Fruit fly (Drosophila melanogaster) S2 (cell line): ENCODE data around the gene CG13712.

ENCODE experiments used
- CG8478 ChIP-seq: fragments of >200 bp; optimal IDR thresholded peaks from 2 replicates; lab custom pipeline; 2018
- CTCF ChIP-seq, 2 experiments: fragments of >200 bp; optimal IDR thresholded peaks; 2 replicates each; lab custom pipeline; 2018

The CG13712 gene

DNA sequence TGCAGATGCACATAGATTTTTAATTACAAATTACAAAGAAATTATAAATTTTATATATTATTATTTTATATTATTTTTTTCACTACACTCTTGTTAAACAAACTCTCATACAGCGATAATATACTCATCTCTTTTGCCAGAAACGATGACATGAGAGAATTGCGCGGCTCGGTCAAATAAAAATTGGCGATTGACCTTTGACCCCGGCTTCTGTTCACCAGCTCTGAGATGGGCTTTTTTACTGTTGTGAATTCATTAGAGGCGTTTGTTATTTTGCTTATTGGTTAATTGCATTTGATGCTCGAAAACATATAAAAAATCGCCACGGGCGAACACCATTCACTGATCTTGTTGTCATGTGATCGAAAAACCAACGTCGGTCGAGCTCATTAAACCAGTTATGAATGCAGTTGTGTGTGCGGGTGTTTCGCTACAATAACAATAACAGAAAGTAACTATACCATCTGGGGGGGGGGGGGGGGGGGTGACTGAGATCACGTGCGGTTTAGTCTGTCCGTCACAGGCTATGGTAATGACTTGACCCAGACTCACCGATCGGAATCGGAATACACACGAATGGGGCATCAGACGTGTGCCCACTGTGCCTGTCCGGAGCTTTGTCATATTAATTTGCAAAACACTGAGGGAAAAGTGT lies 24.9 kb downstream of the CG13712 start:
- TF ChIP-seq CG8478 (lab: Kevin White, UChicago): no peak
- no peak for TF ChIP-seq CTCF (optimal IDR thresholded peaks at IDR 0.05; lab: Kevin White, UChicago)

DNA sequence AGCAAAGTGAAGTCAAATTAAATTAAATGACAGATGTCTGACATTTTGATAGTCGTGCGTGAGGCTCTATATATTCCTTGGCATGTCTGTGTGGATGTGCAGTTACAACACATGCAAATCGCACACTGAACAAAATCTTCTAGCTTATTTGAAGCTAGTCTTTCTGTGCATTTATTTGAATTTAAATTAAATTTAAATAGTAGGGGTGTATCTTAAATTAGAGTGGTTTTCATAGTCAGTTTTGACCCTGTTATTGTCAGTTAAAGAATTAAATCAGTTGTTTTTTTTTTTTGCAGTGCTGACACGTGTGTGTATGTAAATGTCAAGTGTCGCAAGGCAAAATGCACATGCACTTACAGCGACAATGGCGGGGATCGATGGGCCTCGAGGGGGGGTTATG lies 30.6 kb downstream of the CG13712 start:
- no peak for TF ChIP-seq CTCF (optimal IDR thresholded peaks at IDR 0.05; lab: Kevin White, UChicago)

DNA sequence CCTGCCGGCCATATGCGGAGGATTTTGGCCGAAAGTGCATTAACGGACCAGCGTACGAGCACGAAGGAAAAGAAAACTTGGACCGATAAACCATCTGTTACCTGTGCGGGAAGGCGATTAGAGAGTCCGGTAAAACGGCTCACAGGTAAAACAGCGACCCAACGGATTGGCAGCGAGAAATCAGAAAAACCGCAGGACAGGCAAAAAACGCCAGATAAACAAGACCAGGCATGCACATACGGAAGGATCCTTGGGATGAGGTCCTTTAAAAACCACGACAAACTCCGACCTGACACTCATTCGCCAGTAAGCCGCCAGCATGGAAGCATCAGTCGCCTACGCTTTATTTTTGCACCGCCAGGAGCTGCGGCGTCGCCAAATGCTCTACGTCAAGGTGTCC lies 32.2 kb downstream of the CG13712 start, which contains the start of gene CG34266:
Gene CG34266 (plus strand): TSS at position 301 of the 400 bp plus-strand sequence.
- no peak for TF ChIP-seq CTCF (optimal IDR thresholded peaks at IDR 0.05; lab: Kevin White, UChicago)
- no peak for TF ChIP-seq CG8478 (lab: Kevin White, UChicago)

DNA sequence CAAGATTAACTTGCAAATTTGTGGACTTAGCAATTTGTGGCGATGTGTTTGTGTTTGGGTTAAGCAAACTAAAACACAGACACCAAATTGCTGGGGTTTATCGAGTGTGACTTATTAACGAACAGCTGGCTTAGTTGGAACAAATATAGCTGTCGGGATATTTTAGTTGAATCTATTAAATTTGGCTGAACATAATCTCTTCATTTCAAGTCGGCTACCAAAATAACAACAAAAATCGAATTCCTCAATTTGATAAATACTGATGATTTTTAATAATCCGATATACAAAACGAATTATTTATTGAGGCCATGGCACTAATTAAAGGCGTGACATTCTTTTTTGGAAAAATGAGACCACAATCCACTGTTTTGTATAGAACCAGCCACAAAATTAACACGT lies 42.4 kb downstream of the CG13712 start, which contains the start of gene CG32236:
Gene CG32236 (minus strand): TSS at position 101 of the 400 bp plus-strand sequence.
- TF ChIP-seq CTCF (optimal IDR thresholded peaks at IDR 0.05; lab: Kevin White, UChicago): no peak
- no peak for TF ChIP-seq CG8478 (lab: Kevin White, UChicago)
